Worm (Caenorhabditis elegans) whole organism, late embryonic: Measurements from ENCODE around the gene dmsr-3.

Source experiments
- C38D4.7 ChIP-seq: fragments of 200-800 bp; sonication (Bioruptor generic); optimal IDR thresholded peaks from 2 replicates; lab custom pipeline; 2018; ENCODE audit warnings: mild to moderate bottlenecking, missing genetic modification characterization, moderate library complexity, missing compliant biosample characterization
- ceh-22 ChIP-seq: sonication (generic microtip); optimal IDR thresholded peaks from 2 replicates; lab custom pipeline; 2017; ENCODE audit warnings: missing biosample characterization, missing genetic modification characterization
- ets-4 ChIP-seq: sonication (generic microtip); optimal IDR thresholded peaks from 2 replicates; lab custom pipeline; 2016; ENCODE audit warnings: missing genetic modification characterization, missing compliant biosample characterization
- hlh-30 ChIP-seq: sonication (generic microtip); optimal IDR thresholded peaks from 2 replicates; lab custom pipeline; 2017; ENCODE audit warnings: antibody characterized with exemption, missing genetic modification characterization, missing compliant biosample characterization; ENCODE audit not compliant: insufficient read depth
- pha-4 ChIP-seq: fragments of 150-350 bp; optimal IDR thresholded peaks from 2 replicates; lab custom pipeline; 2018; ENCODE audit warnings: missing biosample characterization, missing genetic modification reagents, missing genetic modification characterization
- unc-55 ChIP-seq: sonication (generic microtip); optimal IDR thresholded peaks from 2 replicates; lab custom pipeline; 2017; ENCODE audit warnings: missing biosample characterization, missing genetic modification reagents, missing genetic modification characterization

- TF ChIP-seq hlh-30 (tag; lab: Kevin White, UChicago) (peak; percentile 15), pha-4 (tag; lab: Kevin White, UChicago) (no peak), unc-55 (no peak), ceh-22 (tag; lab: Kevin White, UChicago) (no peak), C38D4.7 (GFP tag; lab: Kevin White, UChicago) (no peak), ets-4 (no peak)
Measured at ce11 chrII:13298534-13298933, 57.5 kb downstream of the dmsr-3 start.
